Worm (Caenorhabditis elegans): ENCODE data around the gene Y51B9A.8.

- no peak for TF ChIP-seq ama-1 (optimal IDR thresholded peaks at IDR 0.05)
- no peak for TF ChIP-seq B0310.2 (tag; optimal IDR thresholded peaks at IDR 0.05)
- no peak for TF ChIP-seq tbx-11 (GFP tag; IDR thresholded peaks at IDR 0.05)
- TF ChIP-seq flt-1 (GFP tag; IDR thresholded peaks at IDR 0.05) = no peak
- no peak for TF ChIP-seq ceh-13 (GFP tag; optimal IDR thresholded peaks at IDR 0.05)
These were observed 36.4 kb upstream of the Y51B9A.8 start for ce11 chrII:9362249-9362648.
